Fruit fly (Drosophila melanogaster) whole organism, embryonic: ENCODE measurements around the gene Sfp35C.

Source experiments
- Atf-2 ChIP-seq: fragments of 200-800 bp; sonication (Bioruptor generic); optimal IDR thresholded peaks from 2 replicates; lab custom pipeline; 2016; ENCODE audit warnings: missing biosample characterization, missing genetic modification characterization
- Atf6 ChIP-seq: fragments of 200-800 bp; sonication (Bioruptor generic); IDR thresholded peaks from 2 replicates; pipeline ENCODE4 v1.3.6; 2022; ENCODE audit warnings: missing biosample characterization, missing genetic modification characterization
- Awh ChIP-seq: fragments of 200-800 bp; sonication (Bioruptor generic); IDR thresholded peaks from 2 replicates; pipeline ENCODE4, ENCODE4 v1.3.6; 2022; ENCODE audit warnings: missing biosample characterization, missing genetic modification characterization
- B-H1 ChIP-seq: fragments of 200-800 bp; sonication (Bioruptor generic); IDR thresholded peaks from 3 replicates; pipeline ENCODE4 v1.3.6; 2022; ENCODE audit warnings: missing biosample characterization, missing genetic modification characterization
- CG10147 ChIP-seq: fragments of 200-800 bp; sonication (Bioruptor generic); optimal IDR thresholded peaks from 2 replicates; lab custom pipeline; 2019; ENCODE audit warnings: missing biosample characterization, mild to moderate bottlenecking, missing genetic modification characterization, moderate library complexity
- CG12236 ChIP-seq: fragments of 200-800 bp; sonication (Bioruptor generic); optimal IDR thresholded peaks from 2 replicates; lab custom pipeline; 2016; ENCODE audit warnings: missing biosample characterization, missing genetic modification characterization
- CG13424 ChIP-seq: fragments of 200-800 bp; sonication (Bioruptor generic); optimal IDR thresholded peaks from 2 replicates; lab custom pipeline; 2019; ENCODE audit warnings: missing biosample characterization, mild to moderate bottlenecking, missing genetic modification characterization, moderate library complexity
- CG14050 ChIP-seq: fragments of 200-800 bp; sonication (Bioruptor generic); IDR thresholded peaks from 3 replicates; pipeline ENCODE4 v1.3.6; 2022; ENCODE audit warnings: missing biosample characterization, missing genetic modification characterization
- CG14667 ChIP-seq: fragments of 200-800 bp; sonication (Bioruptor generic); IDR thresholded peaks from 2 replicates; pipeline ENCODE4 v1.3.6; 2022; ENCODE audit warnings: missing biosample characterization, missing genetic modification characterization
- CG15514 ChIP-seq: fragments of 200-800 bp; sonication (Bioruptor generic); optimal IDR thresholded peaks from 3 replicates; lab custom pipeline; 2017; ENCODE audit warnings: missing biosample characterization, missing genetic modification characterization, mild to moderate bottlenecking, moderate library complexity, missing genetic modification reagents
- CG17385 ChIP-seq: fragments of 200-800 bp; sonication (Bioruptor generic); optimal IDR thresholded peaks from 3 replicates; lab custom pipeline; 2018; ENCODE audit warnings: missing biosample characterization, mild to moderate bottlenecking, missing genetic modification characterization
- CG17802 ChIP-seq: fragments of 200-800 bp; sonication (Bioruptor generic); optimal IDR thresholded peaks from 2 replicates; lab custom pipeline; 2018; ENCODE audit warnings: missing biosample characterization, mild to moderate bottlenecking, missing genetic modification characterization, moderate library complexity
- CG17912 ChIP-seq: fragments of 200-800 bp; sonication (Bioruptor generic); optimal IDR thresholded peaks from 2 replicates; lab custom pipeline; 2018; ENCODE audit warnings: missing biosample characterization, mild to moderate bottlenecking, missing genetic modification characterization
- CG2678 ChIP-seq: fragments of 200-800 bp; sonication (Bioruptor generic); optimal IDR thresholded peaks from 3 replicates; lab custom pipeline; 2019; ENCODE audit warnings: missing biosample characterization, mild to moderate bottlenecking, missing genetic modification characterization, moderate library complexity
- CG33213 ChIP-seq: fragments of 200-800 bp; sonication (Bioruptor generic); optimal IDR thresholded peaks from 3 replicates; lab custom pipeline; 2016; ENCODE audit warnings: missing biosample characterization, missing genetic modification characterization
- CG3838 ChIP-seq: fragments of 200-800 bp; sonication (Bioruptor generic); optimal IDR thresholded peaks from 3 replicates; lab custom pipeline; 2016; ENCODE audit warnings: missing biosample characterization, missing genetic modification characterization
- CG6654 ChIP-seq: fragments of 200-800 bp; sonication (Bioruptor generic); optimal IDR thresholded peaks from 2 replicates; lab custom pipeline; 2017; ENCODE audit warnings: missing biosample characterization, mild to moderate bottlenecking, missing genetic modification characterization
- CG6791 ChIP-seq: fragments of 200-800 bp; sonication (Bioruptor generic); IDR thresholded peaks from 3 replicates; pipeline ENCODE4 v1.3.6; 2022; ENCODE audit warnings: missing biosample characterization, missing genetic modification characterization; ENCODE audit not compliant: partially characterized antibody
- CG6854 ChIP-seq: fragments of 200-800 bp; sonication (Bioruptor generic); optimal IDR thresholded peaks from 3 replicates; lab custom pipeline; 2017; ENCODE audit warnings: missing biosample characterization, mild to moderate bottlenecking, missing genetic modification characterization
- CG7357 ChIP-seq: fragments of 200-800 bp; sonication (Bioruptor generic); IDR thresholded peaks from 3 replicates; pipeline ENCODE4 v1.3.6; 2022; ENCODE audit warnings: missing biosample characterization, missing genetic modification characterization
- CG7839 ChIP-seq: fragments of 200-800 bp; sonication (Bioruptor generic); optimal IDR thresholded peaks from 3 replicates; lab custom pipeline; 2018; ENCODE audit warnings: missing biosample characterization, mild to moderate bottlenecking, missing genetic modification characterization, moderate library complexity
- CG8765 ChIP-seq: fragments of 200-800 bp; sonication (Bioruptor generic); IDR thresholded peaks from 2 replicates; pipeline ENCODE4 v1.3.6; 2022; ENCODE audit warnings: missing biosample characterization, missing genetic modification characterization
- CG9932 ChIP-seq: fragments of 200-800 bp; sonication (Bioruptor generic); IDR thresholded peaks from 2 replicates; pipeline ENCODE4 v1.3.6; 2022; ENCODE audit warnings: missing biosample characterization, missing genetic modification characterization
- Dfd ChIP-seq, 2 experiments: fragments of >200 bp; optimal IDR thresholded peaks; 2 replicates each; lab custom pipeline; 2017; ENCODE audit warnings: missing biosample characterization in 2 of 2, missing genetic modification characterization in 2 of 2
- Dref ChIP-seq: fragments of 200-800 bp; sonication (Bioruptor generic); IDR thresholded peaks from 2 replicates; pipeline ENCODE4 v1.3.6; 2022; ENCODE audit warnings: missing biosample characterization, missing genetic modification characterization
- Eip74EF ChIP-seq, 2 experiments: fragments of 200-800 bp in 1 of 2; fragments of >200 bp in 1 of 2; sonication (Bioruptor generic) in 1 of 2; optimal IDR thresholded peaks; 2 replicates each; lab custom pipeline; 2017 to 2019; ENCODE audit warnings: missing biosample characterization in 2 of 2, missing genetic modification characterization in 2 of 2, mild to moderate bottlenecking in 1 of 2, moderate library complexity in 1 of 2
- Gug ChIP-seq: fragments of 200-800 bp; sonication (Bioruptor generic); IDR thresholded peaks from 4 replicates; pipeline ENCODE4 v1.3.6; 2022; ENCODE audit warnings: missing biosample characterization, missing genetic modification characterization
- Hr51 ChIP-seq, 2 experiments: fragments of 200-800 bp; sonication (Bioruptor generic); optimal IDR thresholded peaks; 2 replicates in 1 of 2; 3 replicates in 1 of 2; lab custom pipeline; 2016 to 2018; ENCODE audit warnings: missing biosample characterization in 2 of 2, missing genetic modification characterization in 2 of 2, mild to moderate bottlenecking in 1 of 2, moderate library complexity in 1 of 2
- Max ChIP-seq: fragments of 200-800 bp; sonication (Bioruptor generic); optimal IDR thresholded peaks from 2 replicates; lab custom pipeline; 2016; ENCODE audit warnings: missing biosample characterization, mild to moderate bottlenecking, missing genetic modification characterization
- Meics ChIP-seq: fragments of 200-800 bp; sonication (Bioruptor generic); optimal IDR thresholded peaks from 2 replicates; lab custom pipeline; 2017; ENCODE audit warnings: missing biosample characterization, mild to moderate bottlenecking, missing genetic modification characterization
- NC2α ChIP-seq: fragments of 200-800 bp; sonication (Bioruptor generic); optimal IDR thresholded peaks from 2 replicates; lab custom pipeline; 2016; ENCODE audit warnings: missing biosample characterization, missing genetic modification characterization
- Pdp1 ChIP-seq, 2 experiments: fragments of 200-800 bp; sonication (Bioruptor generic); optimal IDR thresholded peaks; 3 replicates each; lab custom pipeline; 2016; ENCODE audit warnings: missing biosample characterization in 2 of 2, missing genetic modification characterization in 2 of 2, mild to moderate bottlenecking in 1 of 2, moderate library complexity in 1 of 2
- TFAM ChIP-seq: fragments of 200-800 bp; sonication (Bioruptor generic); optimal IDR thresholded peaks from 2 replicates; lab custom pipeline; 2017; ENCODE audit warnings: missing biosample characterization, missing genetic modification characterization, inconsistent platforms
- Tbp ChIP-seq: fragments of >200 bp; optimal IDR thresholded peaks from 2 replicates; lab custom pipeline; 2018; ENCODE audit warnings: missing biosample characterization, missing genetic modification characterization
- ara ChIP-seq: fragments of 200-800 bp; sonication (Bioruptor generic); IDR thresholded peaks from 2 replicates; pipeline ENCODE4 v1.3.6; 2022; ENCODE audit warnings: missing biosample characterization, missing genetic modification characterization
- ase ChIP-seq: fragments of 200-800 bp; sonication (Bioruptor generic); IDR thresholded peaks from 3 replicates; pipeline ENCODE4 v1.3.6; 2022; ENCODE audit warnings: missing biosample characterization, missing genetic modification characterization
- bab2 ChIP-seq: fragments of 200-800 bp; sonication (Bioruptor generic); optimal IDR thresholded peaks from 2 replicates; lab custom pipeline; 2016; ENCODE audit warnings: missing biosample characterization, missing genetic modification characterization
- bowl ChIP-seq: fragments of 200-800 bp; sonication (Bioruptor generic); IDR thresholded peaks from 2 replicates; pipeline ENCODE4 v1.3.6; 2022; ENCODE audit warnings: missing biosample characterization, missing genetic modification characterization
- dimm ChIP-seq: fragments of 200-800 bp; sonication (Bioruptor generic); IDR thresholded peaks from 2 replicates; pipeline ENCODE4 v1.3.6; 2022; ENCODE audit warnings: missing biosample characterization, missing genetic modification characterization
- dysf ChIP-seq: fragments of 200-800 bp; sonication (Bioruptor generic); IDR thresholded peaks from 3 replicates; pipeline ENCODE4 v1.3.6; 2022; ENCODE audit warnings: missing biosample characterization, missing genetic modification characterization
- emc ChIP-seq: fragments of 200-800 bp; sonication (Bioruptor generic); optimal IDR thresholded peaks from 2 replicates; lab custom pipeline; 2016; ENCODE audit warnings: missing biosample characterization, missing genetic modification characterization
- ewg ChIP-seq: fragments of 200-800 bp; sonication (Bioruptor generic); optimal IDR thresholded peaks from 3 replicates; lab custom pipeline; 2017; ENCODE audit warnings: mild to moderate bottlenecking, missing biosample characterization, missing genetic modification reagents, missing genetic modification characterization
- gcm ChIP-seq: fragments of 200-800 bp; sonication (Bioruptor generic); optimal IDR thresholded peaks from 2 replicates; lab custom pipeline; 2019; ENCODE audit warnings: missing biosample characterization, mild to moderate bottlenecking, missing genetic modification characterization, moderate library complexity
- hb ChIP-seq: fragments of 200-800 bp; sonication (Bioruptor generic); IDR thresholded peaks from 3 replicates; pipeline ENCODE4 v1.3.6; 2022; ENCODE audit warnings: missing biosample characterization, missing genetic modification characterization; ENCODE audit not compliant: partially characterized antibody
- jing ChIP-seq: fragments of 200-800 bp; sonication (Bioruptor generic); optimal IDR thresholded peaks from 2 replicates; lab custom pipeline; 2018; ENCODE audit warnings: missing biosample characterization, mild to moderate bottlenecking, missing genetic modification characterization
- mam ChIP-seq: fragments of 200-800 bp; sonication (Bioruptor generic); optimal IDR thresholded peaks from 3 replicates; lab custom pipeline; 2016; ENCODE audit warnings: missing biosample characterization, missing genetic modification characterization
- peb ChIP-seq: fragments of 200-800 bp; sonication (Bioruptor generic); IDR thresholded peaks from 2 replicates; pipeline ENCODE4 v1.3.6; 2022; ENCODE audit warnings: missing biosample characterization, missing genetic modification characterization
- pros ChIP-seq: fragments of 200-800 bp; sonication (Bioruptor generic); optimal IDR thresholded peaks from 3 replicates; lab custom pipeline; 2019; ENCODE audit warnings: missing biosample characterization, mild to moderate bottlenecking, missing genetic modification characterization, moderate library complexity
- slbo ChIP-seq: fragments of 200-800 bp; sonication (Bioruptor generic); IDR thresholded peaks from 2 replicates; pipeline ENCODE4 v1.3.6; 2022; ENCODE audit warnings: missing biosample characterization, missing genetic modification characterization
- tll ChIP-seq, 2 experiments: fragments of 200-800 bp in 1 of 2; fragments of >200 bp in 1 of 2; sonication (Bioruptor generic) in 1 of 2; optimal IDR thresholded peaks; 2 replicates each; lab custom pipeline; 2017 to 2019; ENCODE audit warnings: missing biosample characterization in 2 of 2, missing genetic modification characterization in 2 of 2, mild to moderate bottlenecking in 1 of 2, moderate library complexity in 1 of 2
- vvl ChIP-seq: fragments of 200-800 bp; sonication (Bioruptor generic); IDR thresholded peaks from 2 replicates; pipeline ENCODE4 v1.3.6; 2022; ENCODE audit warnings: missing biosample characterization, missing genetic modification characterization

Sfp35C gene

dm6 chr2L:15179028-15179427 lies 22.9 kb downstream of the Sfp35C start (continued):
- TF ChIP-seq CG7839 (tag; lab: Kevin White, UChicago) (peak; percentile 39), bowl (GFP tag; lab: Robert Waterston, UW) (no peak), CG14667 (GFP tag; lab: Robert Waterston, UW) (no peak), CG8765 (GFP tag; lab: Robert Waterston, UW) (no peak), vvl (0 out of 2 replicates have a peak, but pooled peaks have one; percentile 41), emc (no peak), ara (GFP tag; lab: Robert Waterston, UW) (peak; percentile 28; the same call in 1 of the 2 replicates), CG17385 (GFP tag; lab: Kevin White, UChicago) (peak; percentile 15), mam (GFP tag; lab: Kevin White, UChicago) (no peak), Hr51 (GFP tag; optimal IDR thresholded peaks at IDR 0.05; lab: Kevin White, UChicago) (peak in 1 of 2 experiments; percentile 40), tll (GFP tag; optimal IDR thresholded peaks at IDR 0.05; lab: Kevin White, UChicago) (no peak), Atf6 (GFP tag; lab: Robert Waterston, UW) (0 out of 2 replicates have a peak, but pooled peaks have one; percentile 58), bab2 (GFP tag; lab: Kevin White, UChicago) (no peak), Pdp1 (GFP tag; optimal IDR thresholded peaks at IDR 0.05; lab: Kevin White, UChicago) (no peak), CG12236 (GFP tag; lab: Kevin White, UChicago) (no peak), ase (GFP tag; lab: Robert Waterston, UW) (no peak), CG13424 (tag; lab: Kevin White, UChicago) (peak; percentile 18), peb (GFP tag; lab: Robert Waterston, UW) (no peak), CG6854 (GFP tag; lab: Kevin White, UChicago) (no peak), CG3838 (GFP tag; lab: Kevin White, UChicago) (no peak), CG17912 (no peak), jing (GFP tag; lab: Kevin White, UChicago) (no peak), Awh (no peak), CG10147 (peak; percentile 25), dysf (GFP tag; lab: Robert Waterston, UW) (peak; percentile 55; the same call in 1 of the 3 replicates), Dref (GFP tag; lab: Robert Waterston, UW) (no peak), slbo (GFP tag; lab: Robert Waterston, UW) (peak; percentile 40; the same call in 1 of the 2 replicates), hb (no peak), dimm (no peak), Dfd (GFP tag; optimal IDR thresholded peaks at IDR 0.05; lab: Kevin White, UChicago) (no peak), NC2α (GFP tag; lab: Kevin White, UChicago) (no peak), Atf-2 (GFP tag; lab: Kevin White, UChicago) (no peak), CG6654 (GFP tag; lab: Kevin White, UChicago) (no peak), CG17802 (no peak), TFAM (GFP tag; lab: Kevin White, UChicago) (no peak), CG15514 (GFP tag; lab: Kevin White, UChicago) (peak; percentile 14), Eip74EF (GFP tag; optimal IDR thresholded peaks at IDR 0.05; lab: Kevin White, UChicago) (no peak), Tbp (GFP tag; lab: Kevin White, UChicago) (no peak), CG2678 (peak; percentile 66), gcm (GFP tag; lab: Kevin White, UChicago) (no peak), CG6791 (no peak), CG9932 (GFP tag; lab: Robert Waterston, UW) (peak; percentile 45), pros (no peak), Max (GFP tag; lab: Kevin White, UChicago) (no peak), CG7357 (GFP tag; lab: Robert Waterston, UW) (0 out of 3 replicates have a peak, but pooled peaks have one; percentile 25), ewg (no peak), CG14050 (0 out of 3 replicates have a peak, but pooled peaks have one; percentile 17), Gug (GFP tag; lab: Robert Waterston, UW) (no peak), Meics (peak; percentile 57), CG33213 (GFP tag; lab: Kevin White, UChicago) (no peak), B-H1 (GFP tag; lab: Robert Waterston, UW) (peak; percentile 33; the same call in 1 of the 3 replicates)
